Fruit fly (Drosophila melanogaster) whole organism, embryonic: ENCODE measurements around the gene Drsl5.
A peak's percentile ranks its signal among the peaks of the same experiment; 100 is the strongest.

Experiments used
- Bgb ChIP-seq: fragments of 200-800 bp; sonication (Bioruptor generic); IDR thresholded peaks from 2 replicates; pipeline ENCODE4 v1.3.6; 2022; ENCODE audit warnings: missing biosample characterization, missing genetic modification characterization; ENCODE audit not compliant: partially characterized antibody
- CG10267 ChIP-seq: fragments of 200-800 bp; sonication (Bioruptor generic); optimal IDR thresholded peaks from 2 replicates; lab custom pipeline; 2018; ENCODE audit warnings: missing biosample characterization, mild to moderate bottlenecking, missing genetic modification characterization, moderate library complexity
- CG10274 ChIP-seq: fragments of 200-800 bp; sonication (Bioruptor generic); optimal IDR thresholded peaks from 3 replicates; lab custom pipeline; 2017; ENCODE audit warnings: missing biosample characterization, mild to moderate bottlenecking, missing genetic modification characterization
- CG10321 ChIP-seq: fragments of 200-800 bp; sonication (Bioruptor generic); IDR thresholded peaks from 2 replicates; pipeline ENCODE4 v1.3.6; 2022; ENCODE audit warnings: missing biosample characterization, missing genetic modification characterization
- CG10431 ChIP-seq: fragments of 200-800 bp; sonication (Bioruptor generic); optimal IDR thresholded peaks from 3 replicates; lab custom pipeline; 2018; ENCODE audit warnings: missing biosample characterization, mild to moderate bottlenecking, missing genetic modification characterization
- CG12071 ChIP-seq: fragments of 200-800 bp; sonication (Bioruptor generic); optimal IDR thresholded peaks from 3 replicates; lab custom pipeline; 2018; ENCODE audit warnings: missing biosample characterization, mild to moderate bottlenecking, missing genetic modification characterization
- CG15269 ChIP-seq: fragments of 200-800 bp; sonication (Bioruptor generic); optimal IDR thresholded peaks from 2 replicates; lab custom pipeline; 2018; ENCODE audit warnings: missing biosample characterization, mild to moderate bottlenecking, missing genetic modification characterization, moderate library complexity
- CG15514 ChIP-seq: fragments of 200-800 bp; sonication (Bioruptor generic); optimal IDR thresholded peaks from 3 replicates; lab custom pipeline; 2017; ENCODE audit warnings: missing biosample characterization, missing genetic modification characterization, mild to moderate bottlenecking, moderate library complexity, missing genetic modification reagents
- CG15601 ChIP-seq: fragments of 200-800 bp; sonication (Bioruptor generic); optimal IDR thresholded peaks from 3 replicates; lab custom pipeline; 2019; ENCODE audit warnings: missing biosample characterization, mild to moderate bottlenecking, missing genetic modification characterization, moderate library complexity
- CG2202 ChIP-seq: fragments of 200-800 bp; sonication (Bioruptor generic); optimal IDR thresholded peaks from 2 replicates; lab custom pipeline; 2018; ENCODE audit warnings: missing biosample characterization, mild to moderate bottlenecking, missing genetic modification characterization
- CG2712 ChIP-seq: fragments of 200-800 bp; optimal IDR thresholded peaks from 3 replicates; lab custom pipeline; 2019; ENCODE audit warnings: missing biosample characterization, mild to moderate bottlenecking, missing genetic modification characterization, moderate library complexity
- CG31365 ChIP-seq: fragments of 200-800 bp; sonication (Bioruptor generic); optimal IDR thresholded peaks from 2 replicates; lab custom pipeline; 2018; ENCODE audit warnings: missing biosample characterization, mild to moderate bottlenecking, missing genetic modification characterization
- CG32772 ChIP-seq: fragments of 200-800 bp; sonication (Bioruptor generic); IDR thresholded peaks from 2 replicates; pipeline ENCODE4 v1.3.6; 2022; ENCODE audit warnings: missing biosample characterization, missing genetic modification characterization
- CG42726 ChIP-seq: fragments of 200-800 bp; sonication (Bioruptor generic); IDR thresholded peaks from 2 replicates; pipeline ENCODE4 v1.3.6; 2022; ENCODE audit warnings: missing biosample characterization, missing genetic modification characterization; ENCODE audit not compliant: partially characterized antibody
- CG4730 ChIP-seq: fragments of 200-800 bp; sonication (Bioruptor generic); IDR thresholded peaks from 2 replicates; pipeline ENCODE4 v1.3.6; 2022; ENCODE audit warnings: missing biosample characterization, missing genetic modification characterization
- CG4854 ChIP-seq: fragments of 200-800 bp; sonication (Bioruptor generic); optimal IDR thresholded peaks from 2 replicates; lab custom pipeline; 2016; ENCODE audit warnings: missing biosample characterization, missing genetic modification characterization, inconsistent platforms
- CG8089 ChIP-seq: fragments of 200-800 bp; sonication (Bioruptor generic); optimal IDR thresholded peaks from 3 replicates; lab custom pipeline; 2016; ENCODE audit warnings: missing biosample characterization, missing genetic modification characterization
- CG8281 ChIP-seq: fragments of 200-800 bp; sonication (Bioruptor generic); optimal IDR thresholded peaks from 2 replicates; lab custom pipeline; 2018; ENCODE audit warnings: missing biosample characterization, mild to moderate bottlenecking, missing genetic modification characterization, moderate library complexity
- CG8388 ChIP-seq: fragments of 200-800 bp; sonication (Bioruptor generic); optimal IDR thresholded peaks from 2 replicates; lab custom pipeline; 2019; ENCODE audit warnings: missing biosample characterization, mild to moderate bottlenecking, missing genetic modification characterization, moderate library complexity
- Fer1 ChIP-seq: fragments of 200-800 bp; sonication (Bioruptor generic); optimal IDR thresholded peaks from 2 replicates; lab custom pipeline; 2017; ENCODE audit warnings: missing biosample characterization, mild to moderate bottlenecking, missing genetic modification characterization
- Fer2 ChIP-seq: fragments of 200-800 bp; sonication (Bioruptor generic); optimal IDR thresholded peaks from 2 replicates; lab custom pipeline; 2018; ENCODE audit warnings: missing biosample characterization, mild to moderate bottlenecking, missing genetic modification characterization, moderate library complexity
- HLH4C ChIP-seq: fragments of 200-800 bp; sonication (Bioruptor generic); IDR thresholded peaks from 3 replicates; pipeline ENCODE4 v1.3.6; 2022; ENCODE audit warnings: missing biosample characterization, missing genetic modification characterization; ENCODE audit not compliant: partially characterized antibody
- Hand ChIP-seq: fragments of 200-800 bp; sonication (Bioruptor generic); optimal IDR thresholded peaks from 2 replicates; lab custom pipeline; 2017; ENCODE audit warnings: mild to moderate bottlenecking, missing biosample characterization, missing genetic modification reagents, missing genetic modification characterization
- Hey ChIP-seq: fragments of 200-800 bp; sonication (Bioruptor generic); optimal IDR thresholded peaks from 3 replicates; lab custom pipeline; 2018; ENCODE audit warnings: missing biosample characterization, mild to moderate bottlenecking, missing genetic modification characterization
- Jarid2 ChIP-seq: fragments of 200-800 bp; sonication (Bioruptor generic); optimal IDR thresholded peaks from 3 replicates; lab custom pipeline; 2017; ENCODE audit warnings: mild to moderate bottlenecking, missing biosample characterization, missing genetic modification reagents, missing genetic modification characterization
- Kr ChIP-seq: fragments of 200-800 bp; sonication (Bioruptor generic); optimal IDR thresholded peaks from 2 replicates; lab custom pipeline; 2017; ENCODE audit warnings: missing biosample characterization, mild to moderate bottlenecking, missing genetic modification characterization
- Neu2 ChIP-seq: fragments of 200-800 bp; sonication (Bioruptor generic); optimal IDR thresholded peaks from 3 replicates; lab custom pipeline; 2016; ENCODE audit warnings: missing biosample characterization, missing genetic modification characterization, borderline replicate concordance
- Rx ChIP-seq: fragments of 200-800 bp; sonication (Bioruptor generic); IDR thresholded peaks from 2 replicates; pipeline ENCODE4 v1.3.6; 2022; ENCODE audit warnings: missing biosample characterization, missing genetic modification characterization
- Scr ChIP-seq: fragments of 200-800 bp; sonication (Bioruptor generic); IDR thresholded peaks from 2 replicates; pipeline ENCODE4 v1.3.6; 2022; ENCODE audit warnings: missing biosample characterization, missing genetic modification characterization; ENCODE audit not compliant: partially characterized antibody
- bcd ChIP-seq: fragments of 200-800 bp; sonication (Bioruptor generic); optimal IDR thresholded peaks from 2 replicates; lab custom pipeline; 2017; ENCODE audit warnings: missing biosample characterization, mild to moderate bottlenecking, missing genetic modification characterization
- ci ChIP-seq: fragments of 200-800 bp; sonication (Bioruptor generic); IDR thresholded peaks from 3 replicates; pipeline ENCODE4 v1.3.6; 2022; ENCODE audit warnings: missing biosample characterization, missing genetic modification characterization
- esg ChIP-seq: fragments of 200-800 bp; sonication (Bioruptor generic); conservative IDR thresholded peaks from 2 replicates; pipeline ENCODE4 v1.3.6; 2022; ENCODE audit warnings: missing biosample characterization, missing genetic modification characterization
- eve ChIP-seq, 2 experiments: fragments of >200 bp; optimal IDR thresholded peaks; 2 replicates each; lab custom pipeline; 2017; ENCODE audit warnings: missing biosample characterization in 2 of 2, missing genetic modification characterization in 2 of 2
- fd102C ChIP-seq: fragments of 200-800 bp; sonication (Bioruptor generic); optimal IDR thresholded peaks from 2 replicates; lab custom pipeline; 2018; ENCODE audit warnings: missing biosample characterization, mild to moderate bottlenecking, missing genetic modification characterization, moderate library complexity
- fru ChIP-seq: fragments of >200 bp; optimal IDR thresholded peaks from 2 replicates; lab custom pipeline; 2017
- gcm2 ChIP-seq: fragments of 200-800 bp; sonication (Bioruptor generic); optimal IDR thresholded peaks from 2 replicates; lab custom pipeline; 2016; ENCODE audit warnings: missing biosample characterization, missing genetic modification characterization
- gsb ChIP-seq: fragments of 200-800 bp; sonication (Bioruptor generic); IDR thresholded peaks from 2 replicates; pipeline ENCODE4 v1.3.6; 2022; ENCODE audit warnings: missing biosample characterization, missing genetic modification characterization
- insv ChIP-seq, 2 experiments: fragments of 200-800 bp; sonication (Bioruptor generic); optimal IDR thresholded peaks; 3 replicates each; lab custom pipeline; 2016 to 2018; ENCODE audit warnings: missing biosample characterization in 2 of 2, missing genetic modification characterization in 2 of 2
- jigr1 ChIP-seq: fragments of 200-800 bp; sonication (Bioruptor generic); IDR thresholded peaks from 3 replicates; pipeline ENCODE4 v1.3.6; 2022; ENCODE audit warnings: missing biosample characterization, missing genetic modification characterization
- pita ChIP-seq: fragments of 200-800 bp; sonication (Bioruptor generic); optimal IDR thresholded peaks from 2 replicates; lab custom pipeline; 2017; ENCODE audit warnings: missing biosample characterization, mild to moderate bottlenecking, missing genetic modification characterization
- salm ChIP-seq: fragments of 200-800 bp; sonication (Bioruptor generic); optimal IDR thresholded peaks from 2 replicates; lab custom pipeline; 2018; ENCODE audit warnings: missing biosample characterization, mild to moderate bottlenecking, missing genetic modification characterization
- scrt ChIP-seq: fragments of 200-800 bp; sonication (Bioruptor generic); optimal IDR thresholded peaks from 2 replicates; lab custom pipeline; 2018; ENCODE audit warnings: missing biosample characterization, mild to moderate bottlenecking, missing genetic modification characterization, moderate library complexity
- seq ChIP-seq: fragments of 200-800 bp; sonication (Bioruptor generic); IDR thresholded peaks from 2 replicates; pipeline ENCODE4 v1.3.6; 2022; ENCODE audit warnings: missing biosample characterization, missing genetic modification characterization
- sna ChIP-seq: fragments of 200-800 bp; sonication (Bioruptor generic); IDR thresholded peaks from 2 replicates; pipeline ENCODE4 v1.3.6; 2022; ENCODE audit warnings: missing biosample characterization, missing genetic modification characterization; ENCODE audit not compliant: partially characterized antibody
- tgo ChIP-seq: fragments of 200-800 bp; sonication (Bioruptor generic); IDR thresholded peaks from 3 replicates; pipeline ENCODE4 v1.3.6; 2022; ENCODE audit warnings: missing biosample characterization, missing genetic modification characterization
- tll ChIP-seq, 2 experiments: fragments of 200-800 bp in 1 of 2; fragments of >200 bp in 1 of 2; sonication (Bioruptor generic) in 1 of 2; optimal IDR thresholded peaks; 2 replicates each; lab custom pipeline; 2017 to 2019; ENCODE audit warnings: missing biosample characterization in 2 of 2, missing genetic modification characterization in 2 of 2, mild to moderate bottlenecking in 1 of 2, moderate library complexity in 1 of 2
- vvl ChIP-seq: fragments of 200-800 bp; sonication (Bioruptor generic); IDR thresholded peaks from 2 replicates; pipeline ENCODE4 v1.3.6; 2022; ENCODE audit warnings: missing biosample characterization, missing genetic modification characterization
- wek ChIP-seq: fragments of 200-800 bp; sonication (Bioruptor generic); optimal IDR thresholded peaks from 3 replicates; lab custom pipeline; 2018; ENCODE audit warnings: missing biosample characterization, mild to moderate bottlenecking, missing genetic modification characterization, moderate library complexity
- zf30C ChIP-seq: fragments of 200-800 bp; sonication (Bioruptor generic); optimal IDR thresholded peaks from 3 replicates; lab custom pipeline; 2018; ENCODE audit warnings: missing biosample characterization, mild to moderate bottlenecking, missing genetic modification characterization

Gene Drsl5

dm6 chr3L:3301171-3301738 lies 15.3 kb upstream of the Drsl5 start (continued):
- TF ChIP-seq gcm2 (peak; percentile 72), CG32772 (GFP tag; lab: Robert Waterston, UW) (peak; percentile 87), insv (GFP tag; optimal IDR thresholded peaks at IDR 0.05; lab: Kevin White, UChicago) (peak in 1 of 2 experiments; percentile 27), seq (peak; percentile 93), eve (GFP tag; optimal IDR thresholded peaks at IDR 0.05; lab: Kevin White, UChicago) (peak in 1 of 2 experiments; percentile 96), CG42726 (no peak), scrt (GFP tag; lab: Kevin White, UChicago) (peak; percentile 86), CG2202 (tag; lab: Kevin White, UChicago) (peak; percentile 79), Neu2 (GFP tag; lab: Kevin White, UChicago) (no peak), Jarid2 (GFP tag; lab: Kevin White, UChicago) (peak; percentile 67), wek (GFP tag; lab: Kevin White, UChicago) (peak; percentile 33), Fer2 (tag; lab: Kevin White, UChicago) (peak; percentile 68), CG15514 (GFP tag; lab: Kevin White, UChicago) (peak; percentile 86), CG15269 (peak; percentile 96), tll (GFP tag; optimal IDR thresholded peaks at IDR 0.05; lab: Kevin White, UChicago) (no peak), jigr1 (GFP tag; lab: Robert Waterston, UW) (peak; percentile 59; the same call in 1 of the 3 replicates), sna (GFP tag; lab: Robert Waterston, UW) (no peak), salm (peak; percentile 91), CG4854 (GFP tag; lab: Kevin White, UChicago) (peak; percentile 86), Fer1 (peak; percentile 96), bcd (GFP tag; lab: Kevin White, UChicago) (peak; percentile 88), CG15601 (tag; lab: Kevin White, UChicago) (peak; percentile 88), CG12071 (GFP tag; lab: Kevin White, UChicago) (peak; percentile 89), HLH4C (GFP tag; lab: Robert Waterston, UW) (no peak), CG2712 (tag; lab: Kevin White, UChicago) (peak; percentile 95), tgo (GFP tag; lab: Robert Waterston, UW) (peak; percentile 93), fru (lab: Kevin White, UChicago) (no peak), Hand (GFP tag; lab: Kevin White, UChicago) (peak; percentile 77), Scr (no peak), CG10431 (GFP tag; lab: Kevin White, UChicago) (peak; percentile 70), ci (GFP tag; lab: Robert Waterston, UW) (peak; percentile 94), CG10274 (peak; percentile 56), zf30C (peak; percentile 89), CG10321 (GFP tag; lab: Robert Waterston, UW) (peak; percentile 72), pita (GFP tag; lab: Kevin White, UChicago) (no peak), Hey (peak; percentile 43), CG8281 (peak; percentile 78), Kr (GFP tag; lab: Kevin White, UChicago) (no peak), fd102C (peak; percentile 38), gsb (GFP tag; lab: Robert Waterston, UW) (peak; percentile 82), Rx (GFP tag; lab: Robert Waterston, UW) (peak; percentile 86), CG10267 (tag; lab: Kevin White, UChicago) (peak; percentile 86), esg (GFP tag; lab: Robert Waterston, UW) (peak; percentile 89), CG8388 (GFP tag; lab: Kevin White, UChicago) (peak; percentile 90), CG31365 (tag; lab: Kevin White, UChicago) (peak; percentile 68), CG4730 (GFP tag; lab: Robert Waterston, UW) (peak; percentile 88), Bgb (GFP tag; lab: Robert Waterston, UW) (no peak; the same call in 1 of the 2 replicates), vvl (GFP tag; lab: Robert Waterston, UW) (peak; percentile 96), CG8089 (peak; percentile 81)
